Worm (Caenorhabditis elegans) whole organism, L1 larva: ENCODE measurements around the gene dos-3.

Experiments used
- C34B4.2 ChIP-seq: sonication (generic microtip); optimal IDR thresholded peaks from 2 replicates; lab custom pipeline; 2017; ENCODE audit warnings: mild to moderate bottlenecking, missing genetic modification characterization, missing compliant biosample characterization
- F16B12.6 ChIP-seq: fragments of 150-350 bp; optimal IDR thresholded peaks from 2 replicates; lab custom pipeline; 2014; ENCODE audit warnings: missing biosample characterization, missing genetic modification characterization
- Y116A8C.19 ChIP-seq: sonication (generic microtip); optimal IDR thresholded peaks from 2 replicates; lab custom pipeline; 2016; ENCODE audit warnings: missing compliant biosample characterization, missing genetic modification characterization, borderline replicate concordance
- alr-1 ChIP-seq: fragments of 200-800 bp; sonication (Bioruptor generic); optimal IDR thresholded peaks from 2 replicates; lab custom pipeline; 2018; ENCODE audit warnings: borderline replicate concordance, mild to moderate bottlenecking, missing genetic modification characterization, missing compliant biosample characterization
- aly-2 ChIP-seq: fragments of 150-350 bp; optimal IDR thresholded peaks from 2 replicates; lab custom pipeline; 2014; ENCODE audit warnings: missing biosample characterization, missing genetic modification characterization
- ama-1 ChIP-seq: fragments of 150-350 bp; optimal IDR thresholded peaks from 2 replicates; lab custom pipeline; 2014
- blmp-1 ChIP-seq: fragments of 150-350 bp; optimal IDR thresholded peaks from 2 replicates; lab custom pipeline; 2014; ENCODE audit warnings: missing biosample characterization, missing genetic modification characterization
- ceh-8 ChIP-seq: fragments of 200-800 bp; sonication (Bioruptor generic); optimal IDR thresholded peaks from 2 replicates; lab custom pipeline; 2018; ENCODE audit warnings: mild to moderate bottlenecking, missing genetic modification characterization, moderate library complexity, missing compliant biosample characterization
- ceh-82 ChIP-seq, 3 experiments: fragments of 150-350 bp in 1 of 3; sonication (generic microtip) in 2 of 3; optimal IDR thresholded peaks; 2 replicates each; lab custom pipeline; 2014 to 2017; ENCODE audit warnings: missing biosample characterization in 3 of 3, missing genetic modification characterization in 3 of 3
- ces-1 ChIP-seq: fragments of 150-350 bp; optimal IDR thresholded peaks from 2 replicates; lab custom pipeline; 2014; ENCODE audit warnings: missing biosample characterization, missing genetic modification reagents, missing genetic modification characterization
- dpl-1 ChIP-seq, 3 experiments: fragments of 150-350 bp in 2 of 3; sonication (generic microtip) in 1 of 3; optimal IDR thresholded peaks; 2 replicates each; lab custom pipeline; 2014 to 2017; ENCODE audit warnings: missing biosample characterization in 3 of 3, missing genetic modification characterization in 3 of 3, missing genetic modification reagents in 3 of 3
- dsc-1 ChIP-seq: sonication (generic microtip); optimal IDR thresholded peaks from 2 replicates; lab custom pipeline; 2016; ENCODE audit warnings: mild to moderate bottlenecking, missing genetic modification characterization, missing compliant biosample characterization
- egl-13 ChIP-seq: sonication (generic microtip); optimal IDR thresholded peaks from 2 replicates; lab custom pipeline; 2016; ENCODE audit warnings: missing genotype, missing genetic modification reagents, missing genetic modification characterization, missing compliant biosample characterization
- elt-2 ChIP-seq: sonication (generic microtip); optimal IDR thresholded peaks from 2 replicates; lab custom pipeline; 2016; ENCODE audit warnings: missing genetic modification characterization, mild to moderate bottlenecking, inconsistent platforms, missing compliant biosample characterization, missing genetic modification reagents
- fkh-10 ChIP-seq: sonication (generic microtip); optimal IDR thresholded peaks from 2 replicates; lab custom pipeline; 2017; ENCODE audit warnings: missing biosample characterization, missing genetic modification reagents, missing genetic modification characterization
- fkh-8 ChIP-seq: sonication (generic microtip); optimal IDR thresholded peaks from 2 replicates; lab custom pipeline; 2016; ENCODE audit warnings: mild to moderate bottlenecking, missing genetic modification characterization, missing compliant biosample characterization
- hlh-17 ChIP-seq: fragments of 200-800 bp; sonication (Bioruptor generic); optimal IDR thresholded peaks from 2 replicates; lab custom pipeline; 2018; ENCODE audit warnings: missing genetic modification characterization, mild to moderate bottlenecking, missing compliant biosample characterization, moderate library complexity, borderline replicate concordance
- irx-1 ChIP-seq: sonication (generic microtip); optimal IDR thresholded peaks from 2 replicates; lab custom pipeline; 2016; ENCODE audit warnings: missing genetic modification characterization, missing compliant biosample characterization
- lin-14 ChIP-seq: fragments of 200-800 bp; sonication (Bioruptor generic); optimal IDR thresholded peaks from 2 replicates; lab custom pipeline; 2018; ENCODE audit warnings: mild to moderate bottlenecking, missing genetic modification characterization, moderate library complexity, missing compliant biosample characterization
- lin-39 ChIP-seq: fragments of 150-350 bp; optimal IDR thresholded peaks from 2 replicates; lab custom pipeline; 2014; ENCODE audit warnings: missing biosample characterization, missing genetic modification reagents, missing genetic modification characterization
- lir-3 ChIP-seq: sonication (generic microtip); optimal IDR thresholded peaks from 2 replicates; lab custom pipeline; 2016; ENCODE audit warnings: mild to moderate bottlenecking, missing genetic modification characterization, moderate library complexity, missing compliant biosample characterization; ENCODE audit not compliant: poor library complexity
- lsy-2 ChIP-seq, 2 experiments: fragments of 150-350 bp; optimal IDR thresholded peaks; 2 replicates each; lab custom pipeline; 2014; ENCODE audit warnings: missing biosample characterization in 2 of 2, missing genetic modification characterization in 2 of 2
- mab-9 ChIP-seq: fragments of 200-800 bp; sonication (Bioruptor generic); IDR thresholded peaks from 2 replicates; pipeline ENCODE4 v1.3.6; 2022; ENCODE audit warnings: missing genetic modification reagents, missing genetic modification characterization, missing compliant biosample characterization
- mep-1 ChIP-seq: fragments of 150-350 bp; optimal IDR thresholded peaks from 2 replicates; lab custom pipeline; 2014; ENCODE audit warnings: missing biosample characterization, missing genetic modification characterization
- nhr-11 ChIP-seq: fragments of 150-350 bp; optimal IDR thresholded peaks from 2 replicates; lab custom pipeline; 2014; ENCODE audit warnings: missing biosample characterization, missing genetic modification characterization
- nhr-12 ChIP-seq: sonication (generic microtip); optimal IDR thresholded peaks from 2 replicates; lab custom pipeline; 2017; ENCODE audit warnings: missing biosample characterization, missing genetic modification characterization
- nhr-237 ChIP-seq: fragments of 150-350 bp; optimal IDR thresholded peaks from 2 replicates; lab custom pipeline; 2014; ENCODE audit warnings: missing biosample characterization, missing genetic modification characterization
- nhr-47 ChIP-seq: sonication (generic microtip); optimal IDR thresholded peaks from 2 replicates; lab custom pipeline; 2016; ENCODE audit warnings: mild to moderate bottlenecking, missing genetic modification characterization, moderate library complexity, missing compliant biosample characterization
- nhr-71 ChIP-seq: sonication (generic microtip); optimal IDR thresholded peaks from 2 replicates; lab custom pipeline; 2016; ENCODE audit warnings: mild to moderate bottlenecking, missing genetic modification characterization, moderate library complexity, missing compliant biosample characterization
- nhr-76 ChIP-seq: sonication (generic microtip); optimal IDR thresholded peaks from 2 replicates; lab custom pipeline; 2017; ENCODE audit warnings: missing biosample characterization, missing genetic modification characterization
- nhr-77 ChIP-seq: fragments of 150-350 bp; optimal IDR thresholded peaks from 2 replicates; lab custom pipeline; 2014; ENCODE audit warnings: missing biosample characterization, missing genetic modification characterization
- nhr-84 ChIP-seq: sonication (generic microtip); optimal IDR thresholded peaks from 2 replicates; lab custom pipeline; 2017; ENCODE audit warnings: missing biosample characterization, missing genetic modification characterization
- pqm-1 ChIP-seq: sonication (generic microtip); optimal IDR thresholded peaks from 3 replicates; lab custom pipeline; 2017; ENCODE audit warnings: missing biosample characterization, missing genetic modification characterization
- rnt-1 ChIP-seq: sonication (generic microtip); optimal IDR thresholded peaks from 2 replicates; lab custom pipeline; 2016; ENCODE audit warnings: mild to moderate bottlenecking, missing genetic modification characterization, moderate library complexity, missing compliant biosample characterization
- skn-1 ChIP-seq: fragments of 150-350 bp; optimal IDR thresholded peaks from 2 replicates; lab custom pipeline; 2014; ENCODE audit warnings: missing biosample characterization, missing genetic modification characterization
- snpc-4 ChIP-seq: fragments of 150-350 bp; optimal IDR thresholded peaks from 2 replicates; lab custom pipeline; 2014; ENCODE audit warnings: missing biosample characterization, missing genetic modification characterization
- sox-4 ChIP-seq: sonication (generic microtip); optimal IDR thresholded peaks from 2 replicates; lab custom pipeline; 2016; ENCODE audit warnings: missing genetic modification characterization, missing compliant biosample characterization
- swsn-7 ChIP-seq: sonication (generic microtip); optimal IDR thresholded peaks from 2 replicates; lab custom pipeline; 2016; ENCODE audit warnings: missing genetic modification characterization, missing compliant biosample characterization
- tlp-1 ChIP-seq: fragments of 150-350 bp; optimal IDR thresholded peaks from 2 replicates; lab custom pipeline; 2014; ENCODE audit warnings: missing biosample characterization, missing genetic modification characterization
- unc-62 ChIP-seq: fragments of 150-350 bp; optimal IDR thresholded peaks from 2 replicates; lab custom pipeline; 2014; ENCODE audit warnings: missing biosample characterization, missing genetic modification reagents, missing genetic modification characterization
- xbp-1 ChIP-seq: sonication (generic microtip); optimal IDR thresholded peaks from 2 replicates; lab custom pipeline; 2016; ENCODE audit warnings: missing genetic modification characterization, missing compliant biosample characterization
- zag-1 ChIP-seq: fragments of 150-350 bp; optimal IDR thresholded peaks from 2 replicates; lab custom pipeline; 2014; ENCODE audit warnings: missing biosample characterization, missing genetic modification characterization
- zip-4 ChIP-seq: fragments of 200-800 bp; sonication (Bioruptor generic); optimal IDR thresholded peaks from 2 replicates; lab custom pipeline; 2018; ENCODE audit warnings: mild to moderate bottlenecking, missing genetic modification characterization, moderate library complexity, missing compliant biosample characterization
- ztf-4 ChIP-seq: fragments of 150-350 bp; optimal IDR thresholded peaks from 2 replicates; lab custom pipeline; 2014; ENCODE audit warnings: missing biosample characterization, missing genetic modification characterization

dos-3 gene

DNA sequence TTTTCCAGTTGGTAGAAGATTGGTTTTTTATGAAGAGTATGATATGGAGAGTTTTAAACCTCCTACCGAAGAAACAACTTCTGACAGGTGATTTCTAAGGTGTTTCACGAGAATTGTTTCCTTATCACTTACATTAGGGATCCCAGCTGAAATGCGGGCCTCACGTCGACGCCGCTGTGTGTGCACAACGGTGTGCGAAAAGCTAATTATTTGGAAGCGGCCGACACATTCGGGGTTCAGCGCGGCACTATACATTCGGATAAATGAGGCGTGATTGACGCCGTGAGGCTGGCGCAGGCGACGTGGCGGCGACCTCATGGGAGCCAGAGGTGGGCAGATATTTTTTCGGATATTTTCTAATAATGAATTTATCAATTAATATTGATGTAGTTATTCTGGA is 20.1 kb downstream of the dos-3 start:
- TF ChIP-seq snpc-4 (tag; lab: Kevin White, UChicago) (peak; percentile 80), sox-4 (peak; percentile 8), C34B4.2 (tag; lab: Kevin White, UChicago) (no peak)

DNA sequence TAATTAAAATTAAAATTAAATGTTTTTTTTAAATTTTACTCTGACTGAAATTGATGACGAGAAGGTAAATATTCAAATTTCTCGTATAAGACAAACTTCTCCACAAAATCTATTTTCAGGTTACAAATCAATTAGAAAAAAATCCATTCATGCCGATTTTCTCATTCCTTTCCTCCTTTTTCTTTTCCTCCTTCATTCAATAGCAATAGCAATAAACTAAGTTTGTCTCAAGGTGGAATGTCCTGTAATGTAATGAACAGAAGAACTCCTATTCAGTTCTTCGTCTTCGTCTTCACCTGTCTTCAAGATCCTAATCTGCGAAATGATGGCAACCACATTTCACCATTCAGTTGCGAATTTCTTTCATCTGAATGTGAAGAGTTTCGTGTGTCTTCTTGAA is 23.5 kb downstream of the dos-3 start, which contains the start of gene dac-1:
TSS of gene dac-1 (plus strand) at position 301 of the 400 bp plus-strand sequence.
- no peak for TF ChIP-seq lin-39 (tag; lab: Kevin White, UChicago)
- no peak for TF ChIP-seq nhr-237 (tag; lab: Kevin White, UChicago)
- TF ChIP-seq ztf-4, result no peak
- no peak for TF ChIP-seq nhr-76 (tag; lab: Kevin White, UChicago)
- no peak for TF ChIP-seq aly-2 (tag; lab: Kevin White, UChicago)
- TF ChIP-seq ces-1 (GFP tag; lab: Kevin White, UChicago), result no peak
- TF ChIP-seq mep-1 (tag; lab: Kevin White, UChicago), result no peak
- no peak for TF ChIP-seq xbp-1
- TF ChIP-seq nhr-77 (tag; lab: Kevin White, UChicago), result no peak
- no peak for TF ChIP-seq blmp-1 (tag; lab: Kevin White, UChicago)
- TF ChIP-seq zip-4, result no peak
- TF ChIP-seq mab-9 (GFP tag; lab: Robert Waterston, UW), result no peak
- TF ChIP-seq lsy-2 (tag; optimal IDR thresholded peaks at IDR 0.05; lab: Kevin White, UChicago), result no peak
- TF ChIP-seq lin-14 (GFP tag; lab: Kevin White, UChicago), result no peak
- TF ChIP-seq ceh-82 (tag; optimal IDR thresholded peaks at IDR 0.05; lab: Kevin White, UChicago), result no peak

- TF ChIP-seq dsc-1 (no peak), nhr-84 (tag; lab: Kevin White, UChicago) (no peak), skn-1 (tag; lab: Kevin White, UChicago) (no peak), sox-4 (no peak), rnt-1 (tag; lab: Kevin White, UChicago) (no peak), nhr-12 (tag; lab: Kevin White, UChicago) (no peak), lir-3 (tag; lab: Kevin White, UChicago) (no peak), lin-14 (GFP tag; lab: Kevin White, UChicago) (no peak), tlp-1 (tag; lab: Kevin White, UChicago) (no peak), nhr-76 (tag; lab: Kevin White, UChicago) (no peak), swsn-7 (tag; lab: Kevin White, UChicago) (no peak), alr-1 (tag; lab: Kevin White, UChicago) (no peak), unc-62 (GFP tag; lab: Kevin White, UChicago) (no peak), ceh-8 (no peak), blmp-1 (tag; lab: Kevin White, UChicago) (no peak), pqm-1 (tag; lab: Kevin White, UChicago) (no peak), nhr-11 (no peak), ama-1 (lab: Kevin White, UChicago) (no peak), irx-1 (tag; lab: Kevin White, UChicago) (no peak), nhr-47 (tag; lab: Kevin White, UChicago) (no peak)
- TF ChIP-seq, all 84 proteins: peak for 0
These were observed 27.8 kb downstream of the dos-3 start, which contains the start of gene daf-7 for ce11 chrIII:811544-811943. TSS of gene daf-7 (plus strand) at chrIII:811844.

DNA sequence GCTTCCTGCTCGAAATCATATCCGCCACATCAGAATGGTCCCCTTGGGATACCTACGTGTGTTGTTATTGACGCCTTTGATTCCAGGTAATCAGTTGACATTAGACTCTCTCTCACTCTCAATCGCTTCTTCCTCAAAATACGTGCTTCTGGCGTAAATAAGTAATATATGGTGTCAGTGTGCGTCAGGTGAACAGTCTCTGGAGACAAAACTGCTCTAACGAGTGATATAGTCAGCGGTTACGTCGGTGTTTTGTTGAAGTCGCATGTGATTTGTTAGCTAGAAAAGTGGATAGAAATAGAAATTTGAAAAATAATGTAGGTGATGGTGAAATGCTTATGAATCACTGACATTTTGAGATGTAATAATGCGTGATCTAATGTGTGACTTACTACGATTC is 37.4 kb downstream of the dos-3 start:
- TF ChIP-seq fkh-10 (GFP tag; lab: Kevin White, UChicago) (peak; percentile 9), fkh-8 (tag; lab: Kevin White, UChicago) (peak; percentile 23), hlh-17 (GFP tag; lab: Kevin White, UChicago) (no peak), nhr-47 (tag; lab: Kevin White, UChicago) (peak; percentile 22), ces-1 (GFP tag; lab: Kevin White, UChicago) (no peak), elt-2 (tag; lab: Kevin White, UChicago) (no peak), egl-13 (tag; lab: Kevin White, UChicago) (no peak), Y116A8C.19 (tag; lab: Kevin White, UChicago) (no peak), mab-9 (GFP tag; lab: Robert Waterston, UW) (no peak), irx-1 (tag; lab: Kevin White, UChicago) (no peak), aly-2 (tag; lab: Kevin White, UChicago) (no peak), ztf-4 (no peak), zag-1 (tag; lab: Kevin White, UChicago) (no peak), F16B12.6 (tag; lab: Kevin White, UChicago) (no peak), dpl-1 (GFP tag; optimal IDR thresholded peaks at IDR 0.05; lab: Kevin White, UChicago) (no peak), lin-14 (GFP tag; lab: Kevin White, UChicago) (no peak), nhr-71 (tag; lab: Kevin White, UChicago) (peak; percentile 52), ceh-8 (peak; percentile 80)
